Worm (Caenorhabditis elegans) whole organism, young adult: ENCODE results near the gene sru-1.
A peak's percentile ranks its signal among the peaks of the same experiment; 100 is the strongest.

ENCODE experiments used
- B0019.2 ChIP-seq: fragments of 200-800 bp; sonication (Bioruptor generic); conservative IDR thresholded peaks from 2 replicates; pipeline ENCODE4 v1.3.6; 2022; ENCODE audit warnings: missing genetic modification reagents, missing genetic modification characterization, missing compliant biosample characterization
- B0261.1 ChIP-seq: sonication (generic microtip); optimal IDR thresholded peaks from 2 replicates; lab custom pipeline; 2016; ENCODE audit warnings: mild to moderate bottlenecking, missing genetic modification characterization, moderate library complexity, missing compliant biosample characterization
- C06A6.2 ChIP-seq: fragments of 200-800 bp; sonication (Bioruptor generic); conservative IDR thresholded peaks from 2 replicates; pipeline ENCODE4 v1.3.6; 2022; ENCODE audit warnings: missing genetic modification characterization, missing compliant biosample characterization
- C17E4.6 ChIP-seq: fragments of 200-800 bp; sonication (Bioruptor generic); IDR thresholded peaks from 2 replicates; pipeline ENCODE4 v1.3.6; 2022; ENCODE audit warnings: missing genetic modification reagents, missing genetic modification characterization, missing compliant biosample characterization
- D2030.7 ChIP-seq: fragments of 200-800 bp; sonication (Bioruptor generic); IDR thresholded peaks from 2 replicates; pipeline ENCODE4 v1.3.6; 2022; ENCODE audit warnings: missing genetic modification reagents, missing genetic modification characterization, missing compliant biosample characterization
- F22D6.2 ChIP-seq: sonication (generic microtip); optimal IDR thresholded peaks from 2 replicates; lab custom pipeline; 2016; ENCODE audit warnings: mild to moderate bottlenecking, missing genetic modification characterization, missing compliant biosample characterization
- F39B2.1 ChIP-seq: fragments of 200-800 bp; sonication (Bioruptor generic); IDR thresholded peaks from 2 replicates; pipeline ENCODE4 v1.3.6; 2022; ENCODE audit warnings: missing genetic modification reagents, missing genetic modification characterization, missing compliant biosample characterization
- F49E8.2 ChIP-seq: sonication (generic microtip); optimal IDR thresholded peaks from 3 replicates; lab custom pipeline; 2017; ENCODE audit warnings: missing genetic modification characterization, mild to moderate bottlenecking, missing compliant biosample characterization, antibody characterized with exemption, moderate library complexity; ENCODE audit not compliant: insufficient read depth
- F52B5.7 ChIP-seq: sonication (generic microtip); optimal IDR thresholded peaks from 2 replicates; lab custom pipeline; 2016; ENCODE audit warnings: mild to moderate bottlenecking, missing genetic modification characterization, missing compliant biosample characterization
- K11D2.4 ChIP-seq: fragments of 200-800 bp; sonication (Bioruptor generic); IDR thresholded peaks from 2 replicates; pipeline ENCODE4 v1.3.6; 2022; ENCODE audit warnings: missing genetic modification reagents, missing genetic modification characterization, missing compliant biosample characterization
- T07F8.4 ChIP-seq: sonication (generic microtip); optimal IDR thresholded peaks from 2 replicates; lab custom pipeline; 2016; ENCODE audit warnings: mild to moderate bottlenecking, missing genetic modification characterization, moderate library complexity, missing compliant biosample characterization
- Y79H2A.3 ChIP-seq: fragments of 200-800 bp; sonication (Bioruptor generic); conservative IDR thresholded peaks from 2 replicates; pipeline ENCODE4 v1.3.6; 2022; ENCODE audit warnings: missing genetic modification reagents, missing genetic modification characterization, missing compliant biosample characterization
- aptf-3 ChIP-seq: fragments of 200-800 bp; sonication (Bioruptor generic); IDR thresholded peaks from 2 replicates; pipeline ENCODE4 v1.3.6; 2022; ENCODE audit warnings: missing genetic modification characterization, missing compliant biosample characterization
- attf-3 ChIP-seq: fragments of 200-800 bp; sonication (Bioruptor generic); conservative IDR thresholded peaks from 2 replicates; pipeline ENCODE4 v1.3.6; 2022; ENCODE audit warnings: missing genetic modification reagents, missing genetic modification characterization, missing compliant biosample characterization
- attf-6 ChIP-seq: fragments of 200-800 bp; sonication (Bioruptor generic); IDR thresholded peaks from 2 replicates; pipeline ENCODE4 v1.3.6; 2022; ENCODE audit warnings: missing genetic modification reagents, missing genetic modification characterization, missing compliant biosample characterization
- chd-7 ChIP-seq: sonication (generic microtip); optimal IDR thresholded peaks from 2 replicates; lab custom pipeline; 2016; ENCODE audit warnings: mild to moderate bottlenecking, missing genetic modification characterization, moderate library complexity, missing compliant biosample characterization
- die-1 ChIP-seq: sonication (generic microtip); optimal IDR thresholded peaks from 2 replicates; lab custom pipeline; 2016; ENCODE audit warnings: missing genotype, mild to moderate bottlenecking, missing genetic modification characterization, missing compliant biosample characterization
- dpff-1 ChIP-seq: sonication (generic microtip); optimal IDR thresholded peaks from 2 replicates; lab custom pipeline; 2017; ENCODE audit warnings: mild to moderate bottlenecking, missing genetic modification characterization, missing compliant biosample characterization
- ekl-4 ChIP-seq: fragments of 200-800 bp; sonication (Bioruptor generic); IDR thresholded peaks from 2 replicates; pipeline ENCODE4 v1.3.6; 2022; ENCODE audit warnings: missing genetic modification reagents, missing genetic modification characterization, missing compliant biosample characterization
- fkh-3 ChIP-seq: sonication (generic microtip); optimal IDR thresholded peaks from 2 replicates; lab custom pipeline; 2016; ENCODE audit warnings: mild to moderate bottlenecking, missing genetic modification characterization, missing compliant biosample characterization
- him-1 ChIP-seq: sonication (generic microtip); optimal IDR thresholded peaks from 2 replicates; lab custom pipeline; 2016; ENCODE audit warnings: missing genotype, missing genetic modification reagents, missing genetic modification characterization, missing compliant biosample characterization
- hmg-1.2 ChIP-seq: fragments of 200-800 bp; sonication (Bioruptor generic); IDR thresholded peaks from 2 replicates; pipeline ENCODE4 v1.3.6; 2022; ENCODE audit warnings: missing genetic modification reagents, missing genetic modification characterization, missing compliant biosample characterization
- hsf-1 ChIP-seq: fragments of 200-800 bp; sonication (Bioruptor generic); IDR thresholded peaks from 2 replicates; pipeline ENCODE4 v1.3.6; 2022; ENCODE audit warnings: missing genetic modification reagents, missing genetic modification characterization, missing compliant biosample characterization
- lin-26 ChIP-seq: fragments of 200-800 bp; sonication (Bioruptor generic); IDR thresholded peaks from 2 replicates; pipeline ENCODE4 v1.3.6; 2022; ENCODE audit warnings: missing genetic modification reagents, missing genetic modification characterization, missing compliant biosample characterization
- lir-1 ChIP-seq: fragments of 200-800 bp; sonication (Bioruptor generic); conservative IDR thresholded peaks from 2 replicates; pipeline ENCODE4 v1.3.6; 2022; ENCODE audit warnings: missing genetic modification reagents, missing genetic modification characterization, missing compliant biosample characterization
- lsl-1 ChIP-seq: fragments of 200-800 bp; sonication (Bioruptor generic); optimal IDR thresholded peaks from 2 replicates; lab custom pipeline; 2018; ENCODE audit warnings: mild to moderate bottlenecking, missing genetic modification characterization, moderate library complexity, missing compliant biosample characterization
- madf-6 ChIP-seq: fragments of 200-800 bp; sonication (Bioruptor generic); IDR thresholded peaks from 2 replicates; pipeline ENCODE4 v1.3.6; 2022; ENCODE audit warnings: missing genetic modification reagents, missing genetic modification characterization, missing compliant biosample characterization
- mxl-1 ChIP-seq: sonication (generic microtip); optimal IDR thresholded peaks from 2 replicates; lab custom pipeline; 2016; ENCODE audit warnings: missing genetic modification characterization, missing compliant biosample characterization
- nhr-179 ChIP-seq: sonication (generic microtip); optimal IDR thresholded peaks from 2 replicates; lab custom pipeline; 2016; ENCODE audit warnings: mild to moderate bottlenecking, missing genetic modification characterization, missing compliant biosample characterization
- pbrm-1 ChIP-seq: fragments of 200-800 bp; sonication (Bioruptor generic); IDR thresholded peaks from 2 replicates; pipeline ENCODE4 v1.3.6; 2022; ENCODE audit warnings: missing genetic modification reagents, missing genetic modification characterization, missing compliant biosample characterization
- rcor-1 ChIP-seq: fragments of 200-800 bp; sonication (Bioruptor generic); IDR thresholded peaks from 2 replicates; pipeline ENCODE4 v1.3.6; 2022; ENCODE audit warnings: missing genetic modification reagents, missing genetic modification characterization, missing compliant biosample characterization
- rpc-1 ChIP-seq, 2 experiments: fragments of 150-350 bp in 1 of 2; sonication (generic microtip) in 1 of 2; optimal IDR thresholded peaks; 2 replicates each; lab custom pipeline; 2014 to 2018; ENCODE audit warnings: missing biosample characterization in 1 of 2, missing genetic modification characterization in 1 of 2, missing genetic modification reagents in 1 of 2, missing genotype in 1 of 2
- snpc-1.1 ChIP-seq: sonication (generic microtip); optimal IDR thresholded peaks from 2 replicates; lab custom pipeline; 2017; ENCODE audit warnings: missing genetic modification characterization, mild to moderate bottlenecking, missing compliant biosample characterization, antibody characterized with exemption, moderate library complexity, missing genotype, missing genetic modification reagents; ENCODE audit not compliant: insufficient read depth
- snpc-1.3 ChIP-seq: sonication (generic microtip); optimal IDR thresholded peaks from 2 replicates; lab custom pipeline; 2017; ENCODE audit warnings: missing genetic modification characterization, mild to moderate bottlenecking, missing compliant biosample characterization, antibody characterized with exemption, moderate library complexity, missing genotype, missing genetic modification reagents; ENCODE audit not compliant: insufficient read depth
- snpc-3.4 ChIP-seq: sonication (generic microtip); optimal IDR thresholded peaks from 2 replicates; lab custom pipeline; 2017; ENCODE audit warnings: missing genetic modification characterization, mild to moderate bottlenecking, missing compliant biosample characterization, antibody characterized with exemption, moderate library complexity, missing genotype, missing genetic modification reagents
- snpc-4 ChIP-seq, 5 experiments: fragments of 150-350 bp in 1 of 5; sonication (generic microtip) in 4 of 5; optimal IDR thresholded peaks; 2 replicates each; lab custom pipeline; 2014 to 2018; ENCODE audit warnings: missing genetic modification characterization in 5 of 5, missing biosample characterization in 3 of 5, antibody characterized with exemption in 2 of 5, mild to moderate bottlenecking in 2 of 5, missing compliant biosample characterization in 2 of 5, missing genotype in 2 of 5, moderate library complexity in 2 of 5, missing genetic modification reagents in 1 of 5
- somi-1 ChIP-seq: fragments of 200-800 bp; sonication (Bioruptor generic); optimal IDR thresholded peaks from 2 replicates; lab custom pipeline; 2018; ENCODE audit warnings: mild to moderate bottlenecking, missing genetic modification characterization, missing compliant biosample characterization
- tlf-1 ChIP-seq: fragments of 200-800 bp; sonication (Bioruptor generic); optimal IDR thresholded peaks from 2 replicates; lab custom pipeline; 2018; ENCODE audit warnings: mild to moderate bottlenecking, missing genetic modification characterization, missing compliant biosample characterization
- zfh-2 ChIP-seq: fragments of 200-800 bp; sonication (Bioruptor generic); conservative IDR thresholded peaks from 2 replicates; pipeline ENCODE4 v1.3.6; 2022; ENCODE audit warnings: missing genetic modification reagents, missing genetic modification characterization, missing compliant biosample characterization
- ztf-25 ChIP-seq: fragments of 200-800 bp; sonication (Bioruptor generic); IDR thresholded peaks from 2 replicates; pipeline ENCODE4 v1.3.6; 2022; ENCODE audit warnings: missing genetic modification reagents, missing genetic modification characterization, missing compliant biosample characterization

sru-1 gene

ce11 chrIV:9459224-9459781, 29.1 kb upstream of the sru-1 start, which contains the start of gene copb-2 (continued):
- TF ChIP-seq snpc-4 (GFP tag; optimal IDR thresholded peaks at IDR 0.05; lab: Kevin White, UChicago) (peak; percentile 13), snpc-4 (tag; optimal IDR thresholded peaks at IDR 0.05; lab: Kevin White, UChicago) (peak; percentile 70 to 80 (median 75)), ekl-4 (GFP tag; lab: Robert Waterston, UW) (0 out of 2 replicates have a peak, but pooled peaks have one; percentile 10), hmg-1.2 (GFP tag; lab: Robert Waterston, UW) (peak; percentile 89), ztf-25 (GFP tag; lab: Robert Waterston, UW) (no peak), madf-6 (GFP tag; lab: Robert Waterston, UW) (no peak), C06A6.2 (GFP tag; lab: Robert Waterston, UW) (no peak)

ce11 chrIV:9464345-9464783, 24.1 kb upstream of the sru-1 start:
- TF ChIP-seq somi-1 (GFP tag; lab: Kevin White, UChicago) (no peak), D2030.7 (GFP tag; lab: Robert Waterston, UW) (peak; percentile 82), snpc-1.3 (tag; lab: Kevin White, UChicago) (peak; percentile 81), lin-26 (GFP tag; lab: Robert Waterston, UW) (peak; percentile 67), aptf-3 (no peak), B0019.2 (GFP tag; lab: Robert Waterston, UW) (0 out of 2 replicates have a peak, but pooled peaks have one; percentile 16), dpff-1 (tag; lab: Kevin White, UChicago) (no peak), hmg-1.2 (GFP tag; lab: Robert Waterston, UW) (peak; percentile 73), ekl-4 (GFP tag; lab: Robert Waterston, UW) (0 out of 2 replicates have a peak, but pooled peaks have one; percentile 41), pbrm-1 (GFP tag; lab: Robert Waterston, UW) (peak; percentile 79), F22D6.2 (tag; lab: Kevin White, UChicago) (no peak), hsf-1 (GFP tag; lab: Robert Waterston, UW) (peak; percentile 29; the same call in 1 of the 2 replicates), fkh-3 (no peak), die-1 (tag; lab: Kevin White, UChicago) (no peak), C17E4.6 (GFP tag; lab: Robert Waterston, UW) (no peak), F52B5.7 (tag; lab: Kevin White, UChicago) (no peak), F49E8.2 (tag; lab: Kevin White, UChicago) (peak; percentile 88), K11D2.4 (no peak), F39B2.1 (GFP tag; lab: Robert Waterston, UW) (no peak), Y79H2A.3 (no peak), rpc-1 (optimal IDR thresholded peaks at IDR 0.05; lab: Kevin White, UChicago) (no peak), rpc-1 (tag; optimal IDR thresholded peaks at IDR 0.05; lab: Kevin White, UChicago) (peak; percentile 9), mxl-1 (tag; lab: Kevin White, UChicago) (no peak), nhr-179 (tag; lab: Kevin White, UChicago) (no peak), lir-1 (no peak), snpc-4 (GFP tag; optimal IDR thresholded peaks at IDR 0.05; lab: Kevin White, UChicago) (peak; percentile 91), snpc-4 (tag; optimal IDR thresholded peaks at IDR 0.05; lab: Kevin White, UChicago) (peak; percentile 89 to 96 (median 93)), chd-7 (tag; lab: Kevin White, UChicago) (no peak), ztf-25 (GFP tag; lab: Robert Waterston, UW) (no peak), zfh-2 (GFP tag; lab: Robert Waterston, UW) (no peak), attf-6 (peak; percentile 90; the same call in 1 of the 2 replicates), lsl-1 (GFP tag; lab: Kevin White, UChicago) (peak; percentile 45), tlf-1 (GFP tag; lab: Kevin White, UChicago) (no peak), him-1 (tag; lab: Kevin White, UChicago) (peak; percentile 84), B0261.1 (tag; lab: Kevin White, UChicago) (no peak), attf-3 (0 out of 2 replicates have a peak, but pooled peaks have one; percentile 14), snpc-3.4 (tag; lab: Kevin White, UChicago) (peak; percentile 88), snpc-1.1 (tag; lab: Kevin White, UChicago) (peak; percentile 95), rcor-1 (GFP tag; lab: Robert Waterston, UW) (peak; percentile 41; the same call in 1 of the 2 replicates), T07F8.4 (tag; lab: Kevin White, UChicago) (no peak)
